Fruit fly (Drosophila melanogaster): Measurements from ENCODE around the gene GXIVsPLA2.

GXIVsPLA2 gene

dm6 chr3L:15979912-15980311 lies 25.0 kb downstream of the GXIVsPLA2 start, which contains the start of gene CG17027:
Gene CG17027, plus strand, starts transcription at chr3L:15980100.
- TF ChIP-seq CG6854 (GFP tag; optimal IDR thresholded peaks at IDR 0.05), result no peak
- TF ChIP-seq fkh (GFP tag; optimal IDR thresholded peaks at IDR 0.05), result peak; percentile 51

DNA sequence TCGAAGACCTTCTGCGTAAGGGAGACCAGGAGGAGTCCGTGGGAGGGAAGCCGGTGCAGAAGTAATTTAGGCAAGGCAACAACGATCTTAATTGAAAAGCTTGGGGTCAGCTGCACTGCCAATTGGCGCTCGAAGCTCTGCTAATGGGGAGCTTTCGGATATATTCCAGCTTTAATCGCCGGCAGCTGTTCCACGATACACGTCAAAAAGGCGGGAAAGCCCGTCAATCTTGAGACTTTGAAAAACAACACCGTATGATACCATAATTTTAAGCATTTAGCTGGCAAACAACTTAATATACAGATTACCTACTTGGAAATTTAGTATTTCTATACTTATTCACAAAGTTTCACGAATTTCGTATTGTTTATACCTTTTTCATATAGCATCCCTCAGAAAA lies 26.5 kb downstream of the GXIVsPLA2 start:
- TF ChIP-seq vri (GFP tag; optimal IDR thresholded peaks at IDR 0.05) (peak; percentile 9), CG10631 (GFP tag; optimal IDR thresholded peaks at IDR 0.05) (no peak)

DNA sequence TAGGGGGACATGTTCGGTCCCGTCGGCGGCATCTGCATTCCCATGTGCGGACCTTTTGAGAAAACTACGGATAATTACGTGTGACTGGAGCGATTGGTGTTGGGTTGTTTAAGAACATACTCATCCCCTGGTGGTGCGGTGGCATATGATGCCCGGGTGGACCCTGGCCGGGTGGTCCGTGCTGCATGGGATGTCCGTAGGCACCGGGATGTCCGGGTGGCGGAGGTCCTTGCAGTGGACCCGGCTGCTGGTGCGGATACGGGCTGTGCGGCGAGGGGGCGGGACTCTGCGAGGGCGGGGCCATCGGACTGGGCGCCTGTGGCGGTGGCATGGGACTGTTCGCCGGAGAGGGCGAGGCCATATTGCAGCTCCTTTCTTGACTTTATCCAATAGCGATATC lies 27.3 kb downstream of the GXIVsPLA2 start:
- TF ChIP-seq CG11762 (GFP tag; optimal IDR thresholded peaks at IDR 0.05; ENCODE audit: insufficient read depth) (no peak), Eip75B (GFP tag; optimal IDR thresholded peaks at IDR 0.05) (no peak), CG32006 (GFP tag; optimal IDR thresholded peaks at IDR 0.05) (no peak), CG7368 (GFP tag; optimal IDR thresholded peaks at IDR 0.05) (no peak), CG16779 (tag; optimal IDR thresholded peaks at IDR 0.05) (no peak), OdsH (GFP tag; optimal IDR thresholded peaks at IDR 0.05) (no peak), topi (GFP tag; optimal IDR thresholded peaks at IDR 0.05) (no peak), Ets96B (tag; optimal IDR thresholded peaks at IDR 0.05) (no peak), eg (GFP tag; IDR thresholded peaks at IDR 0.05) (no peak), Hr38 (GFP tag; optimal IDR thresholded peaks at IDR 0.05) (no peak), lz (GFP tag; optimal IDR thresholded peaks at IDR 0.05) (no peak), vri (GFP tag; optimal IDR thresholded peaks at IDR 0.05) (no peak), CG11294 (GFP tag; IDR thresholded peaks at IDR 0.05) (no peak), dsx (GFP tag; optimal IDR thresholded peaks at IDR 0.05; ENCODE audit: poor library complexity, severe bottlenecking) (no peak), CG8319 (GFP tag; optimal IDR thresholded peaks at IDR 0.05) (no peak), fd85E (GFP tag; optimal IDR thresholded peaks at IDR 0.05) (no peak), esn (GFP tag; optimal IDR thresholded peaks at IDR 0.05) (no peak), Eip78C (GFP tag) (no peak), Met (GFP tag; optimal IDR thresholded peaks at IDR 0.05) (no peak), CG9139 (GFP tag; optimal IDR thresholded peaks at IDR 0.05) (no peak)

DNA sequence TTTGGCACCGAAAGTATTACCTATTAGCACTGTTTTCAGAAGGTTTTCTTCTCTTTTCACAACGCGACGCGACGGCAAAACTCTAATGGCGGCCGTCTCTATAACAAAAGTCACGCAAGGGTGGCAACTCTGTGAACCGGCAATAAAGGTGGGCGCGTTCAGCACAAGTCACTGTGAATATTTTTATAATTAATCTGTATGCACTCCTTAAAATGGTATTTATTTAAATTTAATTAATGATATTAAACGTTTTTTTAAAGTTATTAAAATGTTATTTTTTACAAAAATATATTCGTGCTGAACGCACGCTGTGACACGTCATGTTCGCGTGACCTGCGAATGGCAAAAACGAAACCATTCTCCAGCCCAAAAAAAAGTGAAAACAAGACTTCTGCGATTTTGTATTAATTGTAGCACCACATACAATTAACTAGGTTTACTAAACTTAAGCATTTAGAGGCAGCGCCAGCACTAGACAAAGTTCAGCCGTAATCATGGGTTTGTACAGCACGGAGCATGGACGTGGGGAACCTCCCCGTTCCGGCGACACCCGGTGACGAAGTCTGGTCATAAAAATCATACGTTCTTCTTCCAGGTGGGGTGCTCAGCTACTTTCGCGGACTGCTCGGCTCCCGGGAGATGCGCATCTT lies 28.0 kb downstream of the GXIVsPLA2 start, which contains the start of the genes brm and Arl1:
brm (minus strand) TSS at position 87 of the 650 bp plus-strand sequence.
Arl1 (plus strand) TSS at position 353 of the 650 bp plus-strand sequence.
- peak; percentile 96 for TF ChIP-seq lz (GFP tag; optimal IDR thresholded peaks at IDR 0.05)
- TF ChIP-seq CG15336 (GFP tag; IDR thresholded peaks at IDR 0.05), result peak; percentile 98
- TF ChIP-seq CG9139 (GFP tag; optimal IDR thresholded peaks at IDR 0.05), result peak; percentile 96
- TF ChIP-seq Sox14 (GFP tag; optimal IDR thresholded peaks at IDR 0.05), result peak; percentile 95
- peak; percentile 99 for TF ChIP-seq Eip78C (GFP tag)
- TF ChIP-seq CG11902 (GFP tag; optimal IDR thresholded peaks at IDR 0.05), result peak; percentile 97
- TF ChIP-seq Sox102F (GFP tag; optimal IDR thresholded peaks at IDR 0.05), result peak; percentile 95
- peak; percentile 99 for TF ChIP-seq Ets96B (tag; optimal IDR thresholded peaks at IDR 0.05)
- TF ChIP-seq topi (GFP tag; optimal IDR thresholded peaks at IDR 0.05), result peak; percentile 96
- peak; percentile 94 for TF ChIP-seq Smox (GFP tag; optimal IDR thresholded peaks at IDR 0.05)
- TF ChIP-seq Hr38 (GFP tag; optimal IDR thresholded peaks at IDR 0.05), result peak; percentile 6
- TF ChIP-seq fd85E (GFP tag; optimal IDR thresholded peaks at IDR 0.05), result peak; percentile 85
- no peak for TF ChIP-seq fkh (GFP tag; optimal IDR thresholded peaks at IDR 0.05)
- TF ChIP-seq CG3032 (tag; optimal IDR thresholded peaks at IDR 0.05), result peak; percentile 99
- TF ChIP-seq pdm3 (GFP tag; optimal IDR thresholded peaks at IDR 0.05), result peak; percentile 96
- TF ChIP-seq CG31627 (GFP tag; optimal IDR thresholded peaks at IDR 0.05), result peak; percentile 95
- peak; percentile 93 for TF ChIP-seq CG1621 (tag; optimal IDR thresholded peaks at IDR 0.05)
- TF ChIP-seq CG6854 (GFP tag; optimal IDR thresholded peaks at IDR 0.05), result peak; percentile 92
- peak; percentile 96 for TF ChIP-seq cyc (GFP tag; optimal IDR thresholded peaks at IDR 0.05)
- peak; percentile 94 for TF ChIP-seq CG6276 (GFP tag; optimal IDR thresholded peaks at IDR 0.05)
- peak; percentile 94 for TF ChIP-seq CG6792 (GFP tag; optimal IDR thresholded peaks at IDR 0.05)
- peak; percentile 99 for TF ChIP-seq CG34406 (GFP tag; optimal IDR thresholded peaks at IDR 0.05)
- TF ChIP-seq Met (GFP tag; optimal IDR thresholded peaks at IDR 0.05), result peak; percentile 94
- peak; percentile 92 for TF ChIP-seq Hr39 (GFP tag; optimal IDR thresholded peaks at IDR 0.05)
- TF ChIP-seq CG11294 (GFP tag; IDR thresholded peaks at IDR 0.05), result peak; percentile 98
- peak; percentile 98 for TF ChIP-seq CG8119 (GFP tag; IDR thresholded peaks at IDR 0.05)
- no peak for TF ChIP-seq CG16779 (tag; optimal IDR thresholded peaks at IDR 0.05)
- peak; percentile 94 for TF ChIP-seq vri (GFP tag; optimal IDR thresholded peaks at IDR 0.05)
- TF ChIP-seq CG4318 (GFP tag; optimal IDR thresholded peaks at IDR 0.05), result peak; percentile 99
- peak; percentile 99 for TF ChIP-seq CG6163 (GFP tag; IDR thresholded peaks at IDR 0.05)
- peak; percentile 98 for TF ChIP-seq acj6 (GFP tag; optimal IDR thresholded peaks at IDR 0.05)
- peak; percentile 94 for TF ChIP-seq CG7368 (GFP tag; optimal IDR thresholded peaks at IDR 0.05)
- TF ChIP-seq CG3919 (GFP tag; optimal IDR thresholded peaks at IDR 0.05), result peak; percentile 98
- peak in 1 of 2 experiments; percentile 99 for TF ChIP-seq ss (GFP tag; optimal IDR thresholded peaks at IDR 0.05)
- peak; percentile 98 for TF ChIP-seq CG8632 (GFP tag; optimal IDR thresholded peaks at IDR 0.05)

Measured in whole organism, prepupa.